Fruit fly (Drosophila melanogaster): Measurements from ENCODE around the gene CG6138.

CG6138 gene

DNA sequence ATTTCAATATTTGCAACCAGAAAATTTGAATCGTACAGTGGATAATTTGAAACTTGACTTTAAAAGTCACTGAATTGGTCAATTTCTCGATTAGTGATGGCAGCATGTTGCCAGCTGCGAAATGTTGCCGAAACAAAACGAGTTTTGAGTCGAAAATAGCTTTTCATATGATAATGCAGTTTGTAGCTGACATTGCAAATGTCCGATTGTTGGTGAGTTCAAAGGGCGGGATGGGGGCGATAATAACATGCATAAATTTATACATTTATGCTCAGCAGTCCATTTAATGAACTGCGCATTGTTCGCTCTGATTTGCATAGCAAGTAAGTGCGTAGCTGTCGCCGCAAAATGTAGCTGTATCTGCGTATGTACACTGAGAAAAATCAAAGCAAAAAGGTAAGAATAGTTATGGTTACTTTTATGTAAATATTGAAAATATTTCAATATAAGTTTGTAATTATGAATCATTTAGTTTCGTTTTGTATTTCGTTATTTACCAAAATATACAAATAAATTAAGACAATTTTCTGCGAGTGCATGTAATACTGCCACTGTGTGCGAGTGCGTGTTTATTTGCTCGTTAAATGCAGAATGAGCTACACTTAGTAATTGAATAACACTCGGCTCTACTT, 40.0 kb upstream of the CG6138 start, which contains the start of gene Lip4 (continued):
- no peak for TF ChIP-seq CkIIα-i1 (GFP tag; IDR thresholded peaks at IDR 0.05)
- TF ChIP-seq HLH54F (GFP tag; optimal IDR thresholded peaks at IDR 0.05): peak; percentile 41
- peak; percentile 48 for TF ChIP-seq Nf-YB (GFP tag; optimal IDR thresholded peaks at IDR 0.05)
- peak; percentile 23 for TF ChIP-seq Dip3 (GFP tag; optimal IDR thresholded peaks at IDR 0.05)
- peak; percentile 60 for TF ChIP-seq CG11723 (GFP tag; optimal IDR thresholded peaks at IDR 0.05)
- TF ChIP-seq CG10267 (tag; optimal IDR thresholded peaks at IDR 0.05): peak; percentile 61
- no peak for TF ChIP-seq Dip2 (GFP tag; IDR thresholded peaks at IDR 0.05)
- TF ChIP-seq NFAT (GFP tag; IDR thresholded peaks at IDR 0.05): peak; percentile 44; the same call in 1 of the 2 replicates
- TF ChIP-seq NfI (GFP tag; optimal IDR thresholded peaks at IDR 0.05): peak; percentile 59
- TF ChIP-seq klu (GFP tag; IDR thresholded peaks at IDR 0.05): peak; percentile 43; the same call in 1 of the 2 replicates
- peak; percentile 82 for TF ChIP-seq Hmr (GFP tag; optimal IDR thresholded peaks at IDR 0.05)
- TF ChIP-seq Optix (GFP tag; IDR thresholded peaks at IDR 0.05): no peak
- TF ChIP-seq CG9932 (GFP tag; IDR thresholded peaks at IDR 0.05): no peak
- TF ChIP-seq Awh (GFP tag; IDR thresholded peaks at IDR 0.05): peak; percentile 77
- peak; percentile 15 for TF ChIP-seq CG15601 (tag; optimal IDR thresholded peaks at IDR 0.05)
- TF ChIP-seq CG1832 (GFP tag; optimal IDR thresholded peaks at IDR 0.05): no peak
- peak; percentile 76 for TF ChIP-seq Oli (tag; optimal IDR thresholded peaks at IDR 0.05)
- peak in 1 of 2 experiments; percentile 81 for TF ChIP-seq Hr78 (GFP tag; optimal IDR thresholded peaks at IDR 0.05)
- TF ChIP-seq CG14860 (GFP tag; IDR thresholded peaks at IDR 0.05; ENCODE audit: partially characterized antibody): no peak
- no peak for TF ChIP-seq stwl (tag; optimal IDR thresholded peaks at IDR 0.05)
- no peak for TF ChIP-seq otp (GFP tag; IDR thresholded peaks at IDR 0.05)
- no peak for TF ChIP-seq vnd (GFP tag; IDR thresholded peaks at IDR 0.05; ENCODE audit: partially characterized antibody)
- no peak for TF ChIP-seq CG6254 (GFP tag; optimal IDR thresholded peaks at IDR 0.05)
- TF ChIP-seq CG10431 (GFP tag; optimal IDR thresholded peaks at IDR 0.05): no peak
- peak; percentile 82 for TF ChIP-seq CG14014 (GFP tag; IDR thresholded peaks at IDR 0.05)
- no peak for TF ChIP-seq kni (GFP tag; optimal IDR thresholded peaks at IDR 0.05)
- peak; percentile 58 for TF ChIP-seq HmgZ (tag; optimal IDR thresholded peaks at IDR 0.05)
- TF ChIP-seq pnt (GFP tag; optimal IDR thresholded peaks at IDR 0.05): peak; percentile 2
- peak; percentile 45; the same call in 1 of the 2 replicates for TF ChIP-seq MBD-R2 (GFP tag; IDR thresholded peaks at IDR 0.05)
- no peak for TF ChIP-seq HLH4C (GFP tag; IDR thresholded peaks at IDR 0.05; ENCODE audit: partially characterized antibody)
- TF ChIP-seq gcm (GFP tag; optimal IDR thresholded peaks at IDR 0.05): peak; percentile 65
- TF ChIP-seq CG7372 (GFP tag; IDR thresholded peaks at IDR 0.05): peak; percentile 83
- no peak for TF ChIP-seq fru (optimal IDR thresholded peaks at IDR 0.05)
- TF ChIP-seq sob (GFP tag; IDR thresholded peaks at IDR 0.05): no peak
- TF ChIP-seq gsb-n (tag; optimal IDR thresholded peaks at IDR 0.05): peak; percentile 66
- TF ChIP-seq CG1233 (GFP tag; optimal IDR thresholded peaks at IDR 0.05): peak; percentile 67
- peak; percentile 81 for TF ChIP-seq nmo (GFP tag; optimal IDR thresholded peaks at IDR 0.05)
- no peak for TF ChIP-seq psq (GFP tag; optimal IDR thresholded peaks at IDR 0.05)
- no peak for TF ChIP-seq CG7963 (GFP tag; IDR thresholded peaks at IDR 0.05; ENCODE audit: partially characterized antibody)
- peak; percentile 66 for TF ChIP-seq wdn (GFP tag; IDR thresholded peaks at IDR 0.05)
- TF ChIP-seq Kr (GFP tag; optimal IDR thresholded peaks at IDR 0.05): no peak
- peak; percentile 74 for TF ChIP-seq CG10979 (tag; optimal IDR thresholded peaks at IDR 0.05)
- TF ChIP-seq az2 (GFP tag; optimal IDR thresholded peaks at IDR 0.05): peak; percentile 69
- no peak for TF ChIP-seq cg (GFP tag; optimal IDR thresholded peaks at IDR 0.05)
- 0 out of 2 replicates have a peak, but pooled peaks have one; percentile 36 for TF ChIP-seq sens-2 (GFP tag; IDR thresholded peaks at IDR 0.05)
- no peak for TF ChIP-seq crc (GFP tag; optimal IDR thresholded peaks at IDR 0.05)
- no peak for TF ChIP-seq CG8765 (GFP tag; IDR thresholded peaks at IDR 0.05)
- no peak for TF ChIP-seq CG3838 (GFP tag; optimal IDR thresholded peaks at IDR 0.05)
- TF ChIP-seq salm (tag; optimal IDR thresholded peaks at IDR 0.05): peak; percentile 24
- TF ChIP-seq CG2199 (GFP tag; IDR thresholded peaks at IDR 0.05): 0 out of 3 replicates have a peak, but pooled peaks have one; percentile 22

Data from whole organism, embryonic.